Worm (Caenorhabditis elegans) whole organism, L1 larva: ENCODE results near the gene C16A3.6.

Source experiments
- C16A3.4 ChIP-seq: fragments of 150-350 bp; optimal IDR thresholded peaks from 2 replicates; lab custom pipeline; 2014; ENCODE audit warnings: missing biosample characterization, missing genetic modification characterization
- F16B12.6 ChIP-seq: fragments of 150-350 bp; optimal IDR thresholded peaks from 2 replicates; lab custom pipeline; 2014; ENCODE audit warnings: missing biosample characterization, missing genetic modification characterization
- Y116A8C.19 ChIP-seq: sonication (generic microtip); optimal IDR thresholded peaks from 2 replicates; lab custom pipeline; 2016; ENCODE audit warnings: missing compliant biosample characterization, missing genetic modification characterization, borderline replicate concordance
- alr-1 ChIP-seq: fragments of 200-800 bp; sonication (Bioruptor generic); optimal IDR thresholded peaks from 2 replicates; lab custom pipeline; 2018; ENCODE audit warnings: borderline replicate concordance, mild to moderate bottlenecking, missing genetic modification characterization, missing compliant biosample characterization
- ama-1 ChIP-seq: fragments of 150-350 bp; optimal IDR thresholded peaks from 2 replicates; lab custom pipeline; 2014
- blmp-1 ChIP-seq: fragments of 150-350 bp; optimal IDR thresholded peaks from 2 replicates; lab custom pipeline; 2014; ENCODE audit warnings: missing biosample characterization, missing genetic modification characterization
- ceh-90 ChIP-seq: sonication (generic microtip); optimal IDR thresholded peaks from 2 replicates; lab custom pipeline; 2016; ENCODE audit warnings: missing genetic modification characterization, missing compliant biosample characterization
- ces-1 ChIP-seq: fragments of 150-350 bp; optimal IDR thresholded peaks from 2 replicates; lab custom pipeline; 2014; ENCODE audit warnings: missing biosample characterization, missing genetic modification reagents, missing genetic modification characterization
- dpl-1 ChIP-seq, 3 experiments: fragments of 150-350 bp in 2 of 3; sonication (generic microtip) in 1 of 3; optimal IDR thresholded peaks; 2 replicates each; lab custom pipeline; 2014 to 2017; ENCODE audit warnings: missing biosample characterization in 3 of 3, missing genetic modification characterization in 3 of 3, missing genetic modification reagents in 3 of 3
- egl-27 ChIP-seq, 2 experiments: fragments of 150-350 bp in 1 of 2; sonication (generic microtip); optimal IDR thresholded peaks; 3 replicates each; lab custom pipeline; 2017 to 2018; ENCODE audit warnings: missing biosample characterization in 2 of 2, missing genetic modification characterization in 2 of 2, missing genetic modification reagents in 2 of 2
- elt-2 ChIP-seq: sonication (generic microtip); optimal IDR thresholded peaks from 2 replicates; lab custom pipeline; 2016; ENCODE audit warnings: missing genetic modification characterization, mild to moderate bottlenecking, inconsistent platforms, missing compliant biosample characterization, missing genetic modification reagents
- elt-3 ChIP-seq, 6 experiments: fragments of 150-350 bp in 1 of 6; sonication (generic microtip); optimal IDR thresholded peaks; 2 replicates each; lab custom pipeline; 2017 to 2018; ENCODE audit warnings: missing biosample characterization in 6 of 6, missing genetic modification characterization in 6 of 6, inconsistent platforms in 1 of 6
- ets-5 ChIP-seq: fragments of 200-800 bp; sonication (Bioruptor generic); IDR thresholded peaks from 2 replicates; pipeline ENCODE4 v1.3.6; 2022; ENCODE audit warnings: missing genetic modification characterization, missing compliant biosample characterization
- fkh-10 ChIP-seq: sonication (generic microtip); optimal IDR thresholded peaks from 2 replicates; lab custom pipeline; 2017; ENCODE audit warnings: missing biosample characterization, missing genetic modification reagents, missing genetic modification characterization
- fkh-4 ChIP-seq: sonication (generic microtip); optimal IDR thresholded peaks from 2 replicates; lab custom pipeline; 2016; ENCODE audit warnings: missing compliant biosample characterization, missing genetic modification characterization, borderline replicate concordance
- fkh-8 ChIP-seq: sonication (generic microtip); optimal IDR thresholded peaks from 2 replicates; lab custom pipeline; 2016; ENCODE audit warnings: mild to moderate bottlenecking, missing genetic modification characterization, missing compliant biosample characterization
- fos-1 ChIP-seq: fragments of 150-350 bp; optimal IDR thresholded peaks from 2 replicates; lab custom pipeline; 2014; ENCODE audit warnings: missing biosample characterization, missing genetic modification characterization
- grh-1 ChIP-seq: fragments of 200-800 bp; sonication (Bioruptor generic); IDR thresholded peaks from 2 replicates; pipeline ENCODE4 v1.3.6; 2022; ENCODE audit warnings: missing genetic modification reagents, missing genetic modification characterization, missing compliant biosample characterization
- hlh-4 ChIP-seq: sonication (generic microtip); optimal IDR thresholded peaks from 2 replicates; lab custom pipeline; 2016; ENCODE audit warnings: mild to moderate bottlenecking, missing genetic modification characterization, missing compliant biosample characterization
- hpl-2 ChIP-seq: fragments of 150-350 bp; optimal IDR thresholded peaks from 2 replicates; lab custom pipeline; 2014; ENCODE audit warnings: missing biosample characterization, missing genetic modification reagents, missing genetic modification characterization
- irx-1 ChIP-seq: sonication (generic microtip); optimal IDR thresholded peaks from 2 replicates; lab custom pipeline; 2016; ENCODE audit warnings: missing genetic modification characterization, missing compliant biosample characterization
- isw-1 ChIP-seq: fragments of 200-800 bp; sonication (Bioruptor generic); IDR thresholded peaks from 2 replicates; pipeline ENCODE4 v1.3.6; 2022; ENCODE audit warnings: missing genetic modification characterization, missing compliant biosample characterization
- jun-1 ChIP-seq: fragments of 150-350 bp; optimal IDR thresholded peaks from 2 replicates; lab custom pipeline; 2014; ENCODE audit warnings: missing biosample characterization, missing genetic modification reagents, missing genetic modification characterization
- lin-15B ChIP-seq: fragments of 150-350 bp; sonication (generic microtip); optimal IDR thresholded peaks from 3 replicates; lab custom pipeline; 2014; ENCODE audit warnings: missing biosample characterization, missing genetic modification characterization
- lin-35 ChIP-seq, 2 experiments: fragments of 150-350 bp; optimal IDR thresholded peaks; 2 replicates each; lab custom pipeline; 2014; ENCODE audit warnings: missing biosample characterization in 2 of 2, missing genetic modification characterization in 2 of 2, missing genetic modification reagents in 2 of 2
- lin-39 ChIP-seq: fragments of 150-350 bp; optimal IDR thresholded peaks from 2 replicates; lab custom pipeline; 2014; ENCODE audit warnings: missing biosample characterization, missing genetic modification reagents, missing genetic modification characterization
- lir-3 ChIP-seq: sonication (generic microtip); optimal IDR thresholded peaks from 2 replicates; lab custom pipeline; 2016; ENCODE audit warnings: mild to moderate bottlenecking, missing genetic modification characterization, moderate library complexity, missing compliant biosample characterization; ENCODE audit not compliant: poor library complexity
- lsy-2 ChIP-seq, 2 experiments: fragments of 150-350 bp; optimal IDR thresholded peaks; 2 replicates each; lab custom pipeline; 2014; ENCODE audit warnings: missing biosample characterization in 2 of 2, missing genetic modification characterization in 2 of 2
- mab-9 ChIP-seq: fragments of 200-800 bp; sonication (Bioruptor generic); IDR thresholded peaks from 2 replicates; pipeline ENCODE4 v1.3.6; 2022; ENCODE audit warnings: missing genetic modification reagents, missing genetic modification characterization, missing compliant biosample characterization
- mef-2 ChIP-seq: fragments of 150-350 bp; optimal IDR thresholded peaks from 2 replicates; lab custom pipeline; 2014; ENCODE audit warnings: missing biosample characterization, missing genetic modification characterization
- nhr-11 ChIP-seq: fragments of 150-350 bp; optimal IDR thresholded peaks from 2 replicates; lab custom pipeline; 2014; ENCODE audit warnings: missing biosample characterization, missing genetic modification characterization
- nhr-12 ChIP-seq: sonication (generic microtip); optimal IDR thresholded peaks from 2 replicates; lab custom pipeline; 2017; ENCODE audit warnings: missing biosample characterization, missing genetic modification characterization
- nhr-19 ChIP-seq: fragments of 200-800 bp; sonication (Bioruptor generic); conservative IDR thresholded peaks from 2 replicates; pipeline ENCODE4 v1.3.6; 2022; ENCODE audit warnings: missing genetic modification characterization, missing compliant biosample characterization
- nhr-20 ChIP-seq: sonication (generic microtip); optimal IDR thresholded peaks from 2 replicates; lab custom pipeline; 2016; ENCODE audit warnings: mild to moderate bottlenecking, missing genetic modification characterization, missing compliant biosample characterization
- nhr-237 ChIP-seq: fragments of 150-350 bp; optimal IDR thresholded peaks from 2 replicates; lab custom pipeline; 2014; ENCODE audit warnings: missing biosample characterization, missing genetic modification characterization
- nhr-71 ChIP-seq: sonication (generic microtip); optimal IDR thresholded peaks from 2 replicates; lab custom pipeline; 2016; ENCODE audit warnings: mild to moderate bottlenecking, missing genetic modification characterization, moderate library complexity, missing compliant biosample characterization
- nhr-76 ChIP-seq: sonication (generic microtip); optimal IDR thresholded peaks from 2 replicates; lab custom pipeline; 2017; ENCODE audit warnings: missing biosample characterization, missing genetic modification characterization
- nhr-85 ChIP-seq: sonication (generic microtip); peaks from one replicate; lab custom pipeline; 2016; ENCODE audit warnings: missing genetic modification characterization, inconsistent platforms, missing compliant biosample characterization
- nhr-90 ChIP-seq: sonication (generic microtip); optimal IDR thresholded peaks from 2 replicates; lab custom pipeline; 2016; ENCODE audit warnings: mild to moderate bottlenecking, missing genetic modification characterization, missing compliant biosample characterization; ENCODE audit not compliant: poor library complexity
- pag-3 ChIP-seq: sonication (generic microtip); optimal IDR thresholded peaks from 2 replicates; lab custom pipeline; 2017; ENCODE audit warnings: missing genetic modification characterization, mild to moderate bottlenecking, missing compliant biosample characterization, antibody characterized with exemption, borderline replicate concordance; ENCODE audit not compliant: insufficient read depth
- pqm-1 ChIP-seq: sonication (generic microtip); optimal IDR thresholded peaks from 3 replicates; lab custom pipeline; 2017; ENCODE audit warnings: missing biosample characterization, missing genetic modification characterization
- snpc-4 ChIP-seq: fragments of 150-350 bp; optimal IDR thresholded peaks from 2 replicates; lab custom pipeline; 2014; ENCODE audit warnings: missing biosample characterization, missing genetic modification characterization
- sox-4 ChIP-seq: sonication (generic microtip); optimal IDR thresholded peaks from 2 replicates; lab custom pipeline; 2016; ENCODE audit warnings: missing genetic modification characterization, missing compliant biosample characterization
- sptf-1 ChIP-seq: fragments of 150-350 bp; optimal IDR thresholded peaks from 2 replicates; lab custom pipeline; 2014; ENCODE audit warnings: missing biosample characterization, missing genetic modification characterization
- swsn-7 ChIP-seq: sonication (generic microtip); optimal IDR thresholded peaks from 2 replicates; lab custom pipeline; 2016; ENCODE audit warnings: missing genetic modification characterization, missing compliant biosample characterization
- tlp-1 ChIP-seq: fragments of 150-350 bp; optimal IDR thresholded peaks from 2 replicates; lab custom pipeline; 2014; ENCODE audit warnings: missing biosample characterization, missing genetic modification characterization
- unc-130 ChIP-seq: fragments of 150-350 bp; optimal IDR thresholded peaks from 2 replicates; lab custom pipeline; 2017; ENCODE audit warnings: missing biosample characterization, missing genetic modification characterization, inconsistent platforms
- unc-30 ChIP-seq: sonication (generic microtip); optimal IDR thresholded peaks from 2 replicates; lab custom pipeline; 2017; ENCODE audit warnings: missing biosample characterization, missing genetic modification characterization
- unc-62 ChIP-seq: fragments of 150-350 bp; optimal IDR thresholded peaks from 2 replicates; lab custom pipeline; 2014; ENCODE audit warnings: missing biosample characterization, missing genetic modification reagents, missing genetic modification characterization
- unc-86 ChIP-seq: sonication (generic microtip); optimal IDR thresholded peaks from 2 replicates; lab custom pipeline; 2016; ENCODE audit warnings: missing genetic modification characterization, missing compliant biosample characterization
- vab-15 ChIP-seq: sonication (generic microtip); optimal IDR thresholded peaks from 2 replicates; lab custom pipeline; 2017; ENCODE audit warnings: missing genotype, mild to moderate bottlenecking, missing genetic modification characterization, missing compliant biosample characterization
- zag-1 ChIP-seq: fragments of 150-350 bp; optimal IDR thresholded peaks from 2 replicates; lab custom pipeline; 2014; ENCODE audit warnings: missing biosample characterization, missing genetic modification characterization
- zip-4 ChIP-seq: fragments of 200-800 bp; sonication (Bioruptor generic); optimal IDR thresholded peaks from 2 replicates; lab custom pipeline; 2018; ENCODE audit warnings: mild to moderate bottlenecking, missing genetic modification characterization, moderate library complexity, missing compliant biosample characterization

Gene C16A3.6

DNA sequence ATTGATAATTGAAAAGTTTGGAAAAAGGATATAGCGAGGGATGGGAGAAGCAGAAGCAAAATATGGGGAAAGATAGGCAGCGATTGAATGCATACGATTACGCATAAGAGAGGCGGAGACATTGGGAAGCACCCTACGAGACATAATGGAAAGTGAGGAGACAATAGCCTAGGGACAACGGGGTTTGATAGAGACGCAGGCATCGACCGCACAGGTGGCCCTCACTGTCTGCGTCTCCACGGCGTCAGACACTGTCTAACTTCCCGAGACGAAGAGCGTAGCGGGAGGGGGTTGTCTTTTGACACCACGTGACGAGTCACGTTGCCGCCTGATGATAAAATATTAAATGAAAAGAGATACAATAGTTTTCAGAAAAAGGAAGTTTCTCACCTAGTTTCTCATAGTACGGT lies 42.0 kb downstream of the C16A3.6 start:
- peak; percentile 96 for TF ChIP-seq swsn-7 (tag; lab: Kevin White, UChicago)
- TF ChIP-seq hlh-4 (tag; lab: Kevin White, UChicago): peak; percentile 23
- TF ChIP-seq irx-1: peak; percentile 87
- peak; percentile 99 for TF ChIP-seq nhr-71 (tag; lab: Kevin White, UChicago)
- peak; percentile 87 for TF ChIP-seq isw-1 (GFP tag; lab: Robert Waterston, UW)
- peak; percentile 80 for TF ChIP-seq sox-4 (tag; lab: Kevin White, UChicago)
- no peak for TF ChIP-seq tlp-1 (tag; lab: Kevin White, UChicago)
- peak; percentile 77 for TF ChIP-seq zip-4 (GFP tag; lab: Kevin White, UChicago)
- peak; percentile 31 for TF ChIP-seq F16B12.6 (tag; lab: Kevin White, UChicago)
- TF ChIP-seq nhr-76 (tag; lab: Kevin White, UChicago): no peak
- peak; percentile 99 for TF ChIP-seq nhr-85
- peak; percentile 91 for TF ChIP-seq mab-9
- no peak for TF ChIP-seq unc-30 (tag; lab: Kevin White, UChicago)
- TF ChIP-seq hpl-2: peak; percentile 22
- TF ChIP-seq ets-5 (GFP tag; lab: Robert Waterston, UW): no peak
- TF ChIP-seq egl-27 (tag; optimal IDR thresholded peaks at IDR 0.05; lab: Kevin White, UChicago): peak; percentile 51 to 73
- no peak for TF ChIP-seq ces-1 (GFP tag; lab: Kevin White, UChicago)
- TF ChIP-seq lin-15B: no peak
- no peak for TF ChIP-seq pag-3 (tag; lab: Kevin White, UChicago)
- peak; percentile 73 for TF ChIP-seq snpc-4 (tag; lab: Kevin White, UChicago)
- TF ChIP-seq alr-1 (tag; lab: Kevin White, UChicago): no peak
- TF ChIP-seq jun-1 (tag; lab: Kevin White, UChicago): peak; percentile 90
- peak; percentile 54 for TF ChIP-seq fkh-10 (GFP tag; lab: Kevin White, UChicago)
- no peak for TF ChIP-seq nhr-12 (tag; lab: Kevin White, UChicago)
- TF ChIP-seq unc-130 (tag; lab: Kevin White, UChicago): peak; percentile 83
- TF ChIP-seq lsy-2 (tag; optimal IDR thresholded peaks at IDR 0.05; lab: Kevin White, UChicago): peak; percentile 81 to 88
- TF ChIP-seq mef-2 (tag; lab: Kevin White, UChicago): peak; percentile 69
- no peak for TF ChIP-seq pqm-1 (tag; lab: Kevin White, UChicago)
- TF ChIP-seq fkh-8 (tag; lab: Kevin White, UChicago): peak; percentile 92
- peak; percentile 92 for TF ChIP-seq grh-1
- TF ChIP-seq ceh-90 (tag; lab: Kevin White, UChicago): no peak
- peak; percentile 77 for TF ChIP-seq fkh-4 (tag; lab: Kevin White, UChicago)
- TF ChIP-seq ama-1 (lab: Kevin White, UChicago): no peak
- TF ChIP-seq dpl-1 (GFP tag; optimal IDR thresholded peaks at IDR 0.05; lab: Kevin White, UChicago): peak; percentile 59 to 72 (median 69)
- TF ChIP-seq C16A3.4: no peak
- peak; percentile 24 for TF ChIP-seq vab-15 (tag; lab: Kevin White, UChicago)
- TF ChIP-seq lin-35 (GFP tag; optimal IDR thresholded peaks at IDR 0.05; lab: Kevin White, UChicago): peak; percentile 76 to 81
- peak; percentile 98 for TF ChIP-seq nhr-20 (tag; lab: Kevin White, UChicago)
- TF ChIP-seq zag-1: no peak
- TF ChIP-seq nhr-90 (tag; lab: Kevin White, UChicago): peak; percentile 98
- peak; percentile 93 for TF ChIP-seq unc-86 (tag; lab: Kevin White, UChicago)
- peak in 3 of 6 experiments; percentile 20 to 85 (median 78) for TF ChIP-seq elt-3 (tag; optimal IDR thresholded peaks at IDR 0.05; lab: Kevin White, UChicago)
- peak; percentile 60 for TF ChIP-seq fos-1 (tag; lab: Kevin White, UChicago)
- peak; percentile 95 for TF ChIP-seq elt-2 (tag; lab: Kevin White, UChicago)
- no peak for TF ChIP-seq sptf-1 (tag; lab: Kevin White, UChicago)
- TF ChIP-seq unc-62 (GFP tag; lab: Kevin White, UChicago): no peak
- peak; percentile 22 for TF ChIP-seq nhr-237 (tag; lab: Kevin White, UChicago)
- peak; percentile 67 for TF ChIP-seq lin-39 (tag; lab: Kevin White, UChicago)
- TF ChIP-seq Y116A8C.19 (tag; lab: Kevin White, UChicago): no peak
- TF ChIP-seq nhr-19 (GFP tag; lab: Robert Waterston, UW): peak; percentile 96
- peak; percentile 76 for TF ChIP-seq lir-3
- TF ChIP-seq nhr-11 (tag; lab: Kevin White, UChicago): peak; percentile 85
- TF ChIP-seq blmp-1 (tag; lab: Kevin White, UChicago): peak; percentile 54
